Worm (Caenorhabditis elegans) whole organism, L4 larva: ENCODE measurements around the gene srx-78.

ENCODE experiments used
- D1046.2 ChIP-seq: fragments of 200-800 bp; sonication (Bioruptor generic); IDR thresholded peaks from 2 replicates; pipeline ENCODE4 v1.3.6; 2022; ENCODE audit warnings: missing genetic modification characterization, missing compliant biosample characterization
- F49E8.2 ChIP-seq: sonication (generic microtip); optimal IDR thresholded peaks from 2 replicates; lab custom pipeline; 2016; ENCODE audit warnings: missing compliant biosample characterization, mild to moderate bottlenecking, missing genetic modification characterization, borderline replicate concordance
- R02D3.7 ChIP-seq: fragments of 150-350 bp; sonication (generic microtip); optimal IDR thresholded peaks from 3 replicates; lab custom pipeline; 2014; ENCODE audit warnings: missing biosample characterization, missing genetic modification characterization
- T20F7.1 ChIP-seq: fragments of 200-800 bp; sonication (Bioruptor generic); optimal IDR thresholded peaks from 2 replicates; lab custom pipeline; 2018; ENCODE audit warnings: mild to moderate bottlenecking, missing genetic modification characterization, missing compliant biosample characterization
- T26A8.4 ChIP-seq: fragments of 200-800 bp; sonication (Bioruptor generic); IDR thresholded peaks from 2 replicates; pipeline ENCODE4 v1.3.6; 2022; ENCODE audit warnings: missing genetic modification characterization, missing compliant biosample characterization
- Y5F2A.4 ChIP-seq: fragments of 200-800 bp; sonication (Bioruptor generic); optimal IDR thresholded peaks from 2 replicates; lab custom pipeline; 2018; ENCODE audit warnings: mild to moderate bottlenecking, missing genetic modification characterization, missing compliant biosample characterization
- Y75B8A.6 ChIP-seq: fragments of 200-800 bp; sonication (Bioruptor generic); IDR thresholded peaks from 2 replicates; pipeline ENCODE4 v1.3.6; 2022; ENCODE audit warnings: missing genetic modification reagents, missing genetic modification characterization, missing compliant biosample characterization
- aly-2 ChIP-seq: sonication (generic microtip); optimal IDR thresholded peaks from 2 replicates; lab custom pipeline; 2018; ENCODE audit warnings: missing biosample characterization, missing genetic modification characterization
- ceh-20 ChIP-seq: fragments of 200-800 bp; sonication (Bioruptor generic); IDR thresholded peaks from 2 replicates; pipeline ENCODE4 v1.3.6; 2022; ENCODE audit warnings: missing genetic modification reagents, missing genetic modification characterization, missing compliant biosample characterization
- ctbp-1 ChIP-seq: fragments of 200-800 bp; sonication (Bioruptor generic); IDR thresholded peaks from 2 replicates; pipeline ENCODE4 v1.3.6; 2022; ENCODE audit warnings: missing genetic modification reagents, missing genetic modification characterization, missing compliant biosample characterization
- daf-16 ChIP-seq, 3 experiments: sonication (generic microtip); optimal IDR thresholded peaks; 2 replicates each; lab custom pipeline; 2016 to 2017; ENCODE audit warnings: missing genetic modification characterization in 3 of 3, missing genetic modification reagents in 3 of 3, mild to moderate bottlenecking in 2 of 3, missing compliant biosample characterization in 2 of 3, missing biosample characterization in 1 of 3, moderate library complexity in 1 of 3
- daf-8 ChIP-seq: fragments of 200-800 bp; sonication (Bioruptor generic); IDR thresholded peaks from 2 replicates; pipeline ENCODE4 v1.3.6; 2022; ENCODE audit warnings: missing genetic modification characterization, missing compliant biosample characterization
- dmd-9 ChIP-seq: fragments of 200-800 bp; sonication (Bioruptor generic); IDR thresholded peaks from 2 replicates; pipeline ENCODE4 v1.3.6; 2022; ENCODE audit warnings: missing genetic modification reagents, missing genetic modification characterization, missing compliant biosample characterization
- dpl-1 ChIP-seq: fragments of 150-350 bp; optimal IDR thresholded peaks from 2 replicates; lab custom pipeline; 2014; ENCODE audit warnings: missing biosample characterization, missing genetic modification reagents, missing genetic modification characterization
- duxl-1 ChIP-seq: sonication (generic microtip); optimal IDR thresholded peaks from 2 replicates; lab custom pipeline; 2016; ENCODE audit warnings: mild to moderate bottlenecking, missing genetic modification characterization, moderate library complexity, missing compliant biosample characterization; ENCODE audit not compliant: poor library complexity
- fkh-10 ChIP-seq: fragments of 150-350 bp; optimal IDR thresholded peaks from 2 replicates; lab custom pipeline; 2014; ENCODE audit warnings: missing biosample characterization, missing genetic modification reagents, missing genetic modification characterization
- fos-1 ChIP-seq: fragments of 150-350 bp; optimal IDR thresholded peaks from 2 replicates; lab custom pipeline; 2014; ENCODE audit warnings: missing biosample characterization, missing genetic modification characterization
- hlh-30 ChIP-seq: sonication (generic microtip); optimal IDR thresholded peaks from 2 replicates; lab custom pipeline; 2017; ENCODE audit warnings: antibody characterized with exemption, mild to moderate bottlenecking, missing genetic modification characterization, missing compliant biosample characterization; ENCODE audit not compliant: insufficient read depth
- jun-1 ChIP-seq: fragments of 150-350 bp; optimal IDR thresholded peaks from 2 replicates; lab custom pipeline; 2014; ENCODE audit warnings: missing biosample characterization, missing genetic modification reagents, missing genetic modification characterization
- lin-13 ChIP-seq: fragments of 150-350 bp; optimal IDR thresholded peaks from 2 replicates; lab custom pipeline; 2014; ENCODE audit warnings: missing biosample characterization, missing genetic modification reagents, missing genetic modification characterization
- lin-29 ChIP-seq: fragments of 200-800 bp; sonication (Bioruptor generic); IDR thresholded peaks from 2 replicates; pipeline ENCODE4 v1.3.6; 2022; ENCODE audit warnings: missing genetic modification reagents, missing genetic modification characterization, missing compliant biosample characterization
- lin-38 ChIP-seq: fragments of 200-800 bp; sonication (Bioruptor generic); IDR thresholded peaks from 2 replicates; pipeline ENCODE4 v1.3.6; 2022; ENCODE audit warnings: missing genetic modification reagents, missing genetic modification characterization, missing compliant biosample characterization
- lsy-2 ChIP-seq, 2 experiments: fragments of 150-350 bp in 1 of 2; sonication (generic microtip) in 1 of 2; optimal IDR thresholded peaks; 2 replicates each; lab custom pipeline; 2014 to 2017; ENCODE audit warnings: missing biosample characterization in 2 of 2, missing genetic modification characterization in 2 of 2
- madf-5 ChIP-seq, 2 experiments: fragments of 200-800 bp; sonication (Bioruptor generic); IDR thresholded peaks; 2 replicates each; pipeline ENCODE4 v1.3.6; 2022; ENCODE audit warnings: missing compliant biosample characterization in 2 of 2, missing genetic modification characterization in 2 of 2
- mxl-3 ChIP-seq: fragments of 200-800 bp; sonication (Bioruptor generic); optimal IDR thresholded peaks from 2 replicates; lab custom pipeline; 2018; ENCODE audit warnings: mild to moderate bottlenecking, missing genetic modification characterization, missing compliant biosample characterization
- nhr-10 ChIP-seq: fragments of 150-350 bp; optimal IDR thresholded peaks from 2 replicates; lab custom pipeline; 2014; ENCODE audit warnings: missing biosample characterization, missing genetic modification characterization
- nhr-237 ChIP-seq: sonication (generic microtip); optimal IDR thresholded peaks from 2 replicates; lab custom pipeline; 2017; ENCODE audit warnings: missing biosample characterization, missing genetic modification characterization
- nhr-28 ChIP-seq: fragments of 150-350 bp; optimal IDR thresholded peaks from 2 replicates; lab custom pipeline; 2014; ENCODE audit warnings: missing biosample characterization, missing genetic modification characterization
- php-3 ChIP-seq: fragments of 200-800 bp; sonication (Bioruptor generic); IDR thresholded peaks from 2 replicates; pipeline ENCODE4 v1.3.6; 2022; ENCODE audit warnings: missing genetic modification reagents, missing genetic modification characterization, missing compliant biosample characterization
- set-16 ChIP-seq: fragments of 200-800 bp; sonication (Bioruptor generic); IDR thresholded peaks from 2 replicates; pipeline ENCODE4 v1.3.6; 2022; ENCODE audit warnings: missing genetic modification reagents, missing genetic modification characterization, missing compliant biosample characterization
- spr-1 ChIP-seq: sonication (generic microtip); optimal IDR thresholded peaks from 2 replicates; lab custom pipeline; 2016; ENCODE audit warnings: mild to moderate bottlenecking, missing genetic modification characterization, missing compliant biosample characterization
- spr-3 ChIP-seq: fragments of 200-800 bp; sonication (Bioruptor generic); optimal IDR thresholded peaks from 2 replicates; lab custom pipeline; 2018; ENCODE audit warnings: mild to moderate bottlenecking, missing genetic modification characterization, missing compliant biosample characterization
- tra-1 ChIP-seq: fragments of 200-800 bp; sonication (Bioruptor generic); IDR thresholded peaks from 2 replicates; pipeline ENCODE4 v1.3.6; 2022; ENCODE audit warnings: missing genetic modification reagents, missing genetic modification characterization, missing compliant biosample characterization
- unc-39 ChIP-seq: sonication (generic microtip); optimal IDR thresholded peaks from 2 replicates; lab custom pipeline; 2017; ENCODE audit warnings: missing biosample characterization, missing genetic modification characterization
- zag-1 ChIP-seq: fragments of 150-350 bp; optimal IDR thresholded peaks from 2 replicates; lab custom pipeline; 2014; ENCODE audit warnings: missing biosample characterization, missing genetic modification characterization
- zip-11 ChIP-seq: fragments of 200-800 bp; sonication (Bioruptor generic); IDR thresholded peaks from 2 replicates; pipeline ENCODE4 v1.3.6; 2022; ENCODE audit warnings: missing genetic modification characterization, missing compliant biosample characterization
- zip-2 ChIP-seq: fragments of 150-350 bp; optimal IDR thresholded peaks from 2 replicates; lab custom pipeline; 2014; ENCODE audit warnings: missing biosample characterization, missing genetic modification characterization

srx-78 gene

DNA sequence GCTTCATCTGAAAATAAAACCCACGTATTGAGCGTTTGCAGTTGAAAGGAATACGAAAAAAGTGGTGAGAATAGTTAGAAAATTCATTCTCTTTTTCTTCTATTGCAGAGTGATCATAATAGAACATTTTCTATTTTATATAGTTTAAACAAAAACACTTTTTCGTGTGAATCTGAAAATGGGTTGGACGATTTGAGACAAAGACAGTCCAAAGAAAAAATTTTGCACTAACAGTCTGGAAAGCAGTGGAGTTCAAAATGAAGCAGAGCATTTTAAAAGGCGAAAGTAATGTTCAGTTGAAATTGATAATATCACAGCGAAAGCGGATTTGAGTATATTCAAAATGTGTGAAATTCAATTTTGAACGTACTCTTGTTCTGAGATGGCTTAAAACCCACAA, 6.2 kb upstream of the srx-78 start, which contains the start of gene C01G10.18:
TSS of gene C01G10.18 (minus strand) at position 101 of the 400 bp plus-strand sequence.
- TF ChIP-seq R02D3.7 (tag; lab: Kevin White, UChicago) (no peak), nhr-237 (tag; lab: Kevin White, UChicago) (no peak), madf-5 (GFP tag; IDR thresholded peaks at IDR 0.05; lab: Robert Waterston, UW) (no peak), mxl-3 (GFP tag; lab: Kevin White, UChicago) (no peak), zag-1 (tag; lab: Kevin White, UChicago) (no peak), F49E8.2 (tag; lab: Kevin White, UChicago) (no peak), nhr-10 (tag; lab: Kevin White, UChicago) (no peak), daf-8 (GFP tag; lab: Robert Waterston, UW) (no peak)

DNA sequence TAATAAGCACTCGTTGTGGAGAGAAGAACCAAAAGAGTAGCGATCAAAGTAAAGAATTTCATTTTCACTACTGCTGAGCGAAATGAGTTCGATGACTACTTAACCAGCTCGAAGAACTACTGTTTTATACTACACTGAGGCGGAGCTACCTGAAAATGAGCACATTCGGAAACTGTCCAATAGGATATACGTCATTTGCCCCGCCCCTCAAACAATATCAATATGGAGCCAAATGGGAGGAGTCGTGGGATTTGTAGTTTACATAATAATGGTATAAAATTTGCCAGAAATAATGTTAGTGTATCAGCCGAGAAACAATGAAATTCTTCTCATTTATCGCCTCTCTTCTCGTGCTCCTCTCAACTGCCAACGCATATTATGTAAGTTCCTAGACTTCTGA, 5.4 kb upstream of the srx-78 start, which contains the start of the genes C01G10.5 and C01G10.4:
TSS of gene C01G10.5 (minus strand) at position 101 of the 400 bp plus-strand sequence.
TSS of gene C01G10.4 (plus strand) at position 303 of the 400 bp plus-strand sequence.
- TF ChIP-seq T20F7.1 (GFP tag; lab: Kevin White, UChicago) (no peak), ceh-20 (GFP tag; lab: Robert Waterston, UW) (no peak)

DNA sequence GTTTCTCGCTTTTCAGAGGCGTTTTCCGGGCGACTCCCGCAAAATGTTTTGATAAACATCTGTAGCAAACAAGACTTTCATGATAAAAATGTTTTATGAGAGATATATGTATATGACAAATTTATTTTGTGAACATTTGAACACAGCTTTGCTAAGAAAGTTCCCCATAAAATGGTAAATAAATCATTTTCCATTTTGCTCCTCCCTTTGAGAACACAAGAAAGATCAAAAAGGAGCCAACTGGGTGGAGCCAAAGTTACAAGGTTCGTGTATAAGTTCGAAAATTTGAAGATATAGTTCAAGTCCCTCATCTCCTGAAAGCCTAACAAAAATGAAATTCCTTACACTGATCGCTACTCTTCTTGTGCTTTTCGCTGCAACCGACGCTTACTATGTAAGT, 4.4 kb upstream of the srx-78 start, which contains the start of gene C01G10.17:
TSS of gene C01G10.17 (plus strand) at position 301 of the 400 bp plus-strand sequence.
- no peak for TF ChIP-seq aly-2 (tag; lab: Kevin White, UChicago)
- no peak for TF ChIP-seq spr-3 (GFP tag; lab: Kevin White, UChicago)
- no peak for TF ChIP-seq jun-1 (tag; lab: Kevin White, UChicago)
- TF ChIP-seq duxl-1, result no peak
- TF ChIP-seq fkh-10 (GFP tag; lab: Kevin White, UChicago), result no peak
- no peak for TF ChIP-seq lin-29 (GFP tag; lab: Robert Waterston, UW)
- TF ChIP-seq ceh-20 (GFP tag; lab: Robert Waterston, UW), result no peak

DNA sequence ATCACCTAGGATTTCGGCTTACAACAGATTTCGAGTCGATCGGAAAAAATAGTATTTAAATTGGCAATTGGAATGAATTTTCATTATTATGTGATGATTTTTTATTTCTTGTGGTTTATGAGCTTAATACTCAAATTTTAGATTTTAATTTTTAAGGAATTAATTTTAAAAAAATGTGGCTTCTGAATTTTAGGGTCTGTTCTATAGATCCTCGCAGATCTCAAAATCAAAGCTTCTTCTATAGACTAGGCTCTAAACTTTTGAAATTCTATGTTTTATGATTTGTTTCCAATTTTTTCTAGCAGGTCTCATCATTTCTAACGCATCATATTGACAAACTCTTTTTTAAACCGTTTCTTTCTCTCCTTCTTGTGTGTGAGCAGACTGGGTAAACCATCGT, 2.2 kb upstream of the srx-78 start, which contains the start of gene txt-12:
TSS of gene txt-12 (plus strand) at position 301 of the 400 bp plus-strand sequence.
- TF ChIP-seq D1046.2 (GFP tag; lab: Robert Waterston, UW), result no peak
- no peak for TF ChIP-seq hlh-30
- no peak for TF ChIP-seq spr-1 (tag; lab: Kevin White, UChicago)
- TF ChIP-seq R02D3.7 (tag; lab: Kevin White, UChicago), result no peak
- no peak for TF ChIP-seq mxl-3 (GFP tag; lab: Kevin White, UChicago)
- no peak for TF ChIP-seq php-3
- no peak for TF ChIP-seq set-16
- no peak for TF ChIP-seq lin-38 (GFP tag; lab: Robert Waterston, UW)
- TF ChIP-seq nhr-28 (tag; lab: Kevin White, UChicago), result no peak
- TF ChIP-seq F49E8.2 (tag; lab: Kevin White, UChicago), result no peak
- TF ChIP-seq zip-2 (tag; lab: Kevin White, UChicago), result no peak
- TF ChIP-seq dpl-1 (GFP tag; lab: Kevin White, UChicago), result no peak
- no peak for TF ChIP-seq Y5F2A.4 (GFP tag; lab: Kevin White, UChicago)
- TF ChIP-seq nhr-237 (tag; lab: Kevin White, UChicago), result no peak
- no peak for TF ChIP-seq daf-16 (GFP tag; optimal IDR thresholded peaks at IDR 0.05; lab: Kevin White, UChicago)
- no peak for TF ChIP-seq daf-16 (tag; optimal IDR thresholded peaks at IDR 0.05; lab: Kevin White, UChicago)
- TF ChIP-seq lin-13 (GFP tag; lab: Kevin White, UChicago), result no peak

- TF ChIP-seq tra-1 (GFP tag; lab: Robert Waterston, UW) (no peak), fos-1 (tag; lab: Kevin White, UChicago) (no peak), T26A8.4 (GFP tag; lab: Robert Waterston, UW) (no peak), Y75B8A.6 (GFP tag; lab: Robert Waterston, UW) (no peak), dmd-9 (GFP tag; lab: Robert Waterston, UW) (no peak), unc-39 (tag; lab: Kevin White, UChicago) (no peak), R02D3.7 (tag; lab: Kevin White, UChicago) (no peak), zip-11 (GFP tag; lab: Robert Waterston, UW) (no peak), ctbp-1 (GFP tag; lab: Robert Waterston, UW) (no peak), lsy-2 (tag; optimal IDR thresholded peaks at IDR 0.05; lab: Kevin White, UChicago) (no peak)
These were observed 4.6 kb downstream of the srx-78 start, which contains the start of gene C01G10.1 for ce11 chrV:15099447-15099846. TSS of gene C01G10.1 (plus strand) at chrV:15099747.
